Fruit fly (Drosophila melanogaster) whole organism, embryonic: ENCODE results near the gene Pdxk.
A peak's percentile ranks its signal among the peaks of the same experiment; 100 is the strongest.

ENCODE experiments used
- Atf6 ChIP-seq: fragments of 200-800 bp; sonication (Bioruptor generic); IDR thresholded peaks from 2 replicates; pipeline ENCODE4 v1.3.6; 2022; ENCODE audit warnings: missing biosample characterization, missing genetic modification characterization
- CG10543 ChIP-seq: fragments of 200-800 bp; sonication (Bioruptor generic); optimal IDR thresholded peaks from 3 replicates; lab custom pipeline; 2017; ENCODE audit warnings: missing biosample characterization, mild to moderate bottlenecking, missing genetic modification characterization, moderate library complexity
- CG10654 ChIP-seq: fragments of 200-800 bp; sonication (Bioruptor generic); optimal IDR thresholded peaks from 2 replicates; lab custom pipeline; 2016; ENCODE audit warnings: missing biosample characterization, missing genetic modification characterization
- CG11093 ChIP-seq: fragments of 200-800 bp; sonication (Bioruptor generic); IDR thresholded peaks from 3 replicates; pipeline ENCODE4 v1.3.6; 2022; ENCODE audit warnings: missing biosample characterization, missing genetic modification characterization
- CG11247 ChIP-seq: fragments of 200-800 bp; sonication (Bioruptor generic); IDR thresholded peaks from 2 replicates; pipeline ENCODE4 v1.3.6; 2022; ENCODE audit warnings: missing biosample characterization, missing genetic modification characterization
- CG11695 ChIP-seq: fragments of 200-800 bp; sonication (Bioruptor generic); IDR thresholded peaks from 3 replicates; pipeline ENCODE4 v1.3.6; 2022; ENCODE audit warnings: missing biosample characterization, missing genetic modification characterization
- CG15269 ChIP-seq: fragments of 200-800 bp; sonication (Bioruptor generic); optimal IDR thresholded peaks from 2 replicates; lab custom pipeline; 2018; ENCODE audit warnings: missing biosample characterization, mild to moderate bottlenecking, missing genetic modification characterization, moderate library complexity
- CG16815 ChIP-seq: fragments of 200-800 bp; sonication (Bioruptor generic); optimal IDR thresholded peaks from 3 replicates; lab custom pipeline; 2017; ENCODE audit warnings: missing biosample characterization, mild to moderate bottlenecking, missing genetic modification characterization
- CG18476 ChIP-seq: fragments of 200-800 bp; sonication (Bioruptor generic); optimal IDR thresholded peaks from 2 replicates; lab custom pipeline; 2016; ENCODE audit warnings: missing biosample characterization, mild to moderate bottlenecking, missing genetic modification characterization
- CG18599 ChIP-seq: fragments of 200-800 bp; sonication (Bioruptor generic); optimal IDR thresholded peaks from 3 replicates; lab custom pipeline; 2017; ENCODE audit warnings: missing biosample characterization, missing genetic modification characterization, mild to moderate bottlenecking, moderate library complexity, missing genetic modification reagents
- CG32532 ChIP-seq: fragments of 200-800 bp; sonication (Bioruptor generic); IDR thresholded peaks from 2 replicates; pipeline ENCODE4 v1.3.6; 2022; ENCODE audit warnings: missing biosample characterization, missing genetic modification characterization
- CG3726 ChIP-seq: fragments of 200-800 bp; sonication (Bioruptor generic); IDR thresholded peaks from 3 replicates; pipeline ENCODE4, ENCODE4 v1.3.6; 2022; ENCODE audit warnings: missing biosample characterization, missing genetic modification characterization
- CG4360 ChIP-seq: fragments of 200-800 bp; sonication (Bioruptor generic); IDR thresholded peaks from 2 replicates; pipeline ENCODE4 v1.3.6; 2022; ENCODE audit warnings: missing biosample characterization, missing genetic modification characterization
- CG4617 ChIP-seq: fragments of 200-800 bp; sonication (Bioruptor generic); optimal IDR thresholded peaks from 3 replicates; lab custom pipeline; 2016; ENCODE audit warnings: missing biosample characterization, missing genetic modification characterization, borderline replicate concordance
- CG6791 ChIP-seq: fragments of 200-800 bp; sonication (Bioruptor generic); IDR thresholded peaks from 3 replicates; pipeline ENCODE4 v1.3.6; 2022; ENCODE audit warnings: missing biosample characterization, missing genetic modification characterization; ENCODE audit not compliant: partially characterized antibody
- CG8281 ChIP-seq: fragments of 200-800 bp; sonication (Bioruptor generic); optimal IDR thresholded peaks from 2 replicates; lab custom pipeline; 2018; ENCODE audit warnings: missing biosample characterization, mild to moderate bottlenecking, missing genetic modification characterization, moderate library complexity
- CG8388 ChIP-seq: fragments of 200-800 bp; sonication (Bioruptor generic); optimal IDR thresholded peaks from 2 replicates; lab custom pipeline; 2019; ENCODE audit warnings: missing biosample characterization, mild to moderate bottlenecking, missing genetic modification characterization, moderate library complexity
- CG8478 ChIP-seq: fragments of >200 bp; optimal IDR thresholded peaks from 2 replicates; lab custom pipeline; 2018
- CG9932 ChIP-seq: fragments of 200-800 bp; sonication (Bioruptor generic); IDR thresholded peaks from 2 replicates; pipeline ENCODE4 v1.3.6; 2022; ENCODE audit warnings: missing biosample characterization, missing genetic modification characterization
- Fer2 ChIP-seq: fragments of 200-800 bp; sonication (Bioruptor generic); optimal IDR thresholded peaks from 2 replicates; lab custom pipeline; 2018; ENCODE audit warnings: missing biosample characterization, mild to moderate bottlenecking, missing genetic modification characterization, moderate library complexity
- Fer3 ChIP-seq: fragments of 200-800 bp; sonication (Bioruptor generic); optimal IDR thresholded peaks from 2 replicates; lab custom pipeline; 2018; ENCODE audit warnings: missing biosample characterization, mild to moderate bottlenecking, missing genetic modification characterization, moderate library complexity
- H15 ChIP-seq: fragments of 200-800 bp; sonication (Bioruptor generic); IDR thresholded peaks from 3 replicates; pipeline ENCODE4 v1.3.6; 2022; ENCODE audit warnings: missing biosample characterization, missing genetic modification characterization
- MBD-R2 ChIP-seq: fragments of 200-800 bp; sonication (Bioruptor generic); IDR thresholded peaks from 2 replicates; pipeline ENCODE4 v1.3.6; 2022; ENCODE audit warnings: missing biosample characterization, missing genetic modification characterization
- Mes4 ChIP-seq: fragments of 200-800 bp; sonication (Bioruptor generic); optimal IDR thresholded peaks from 2 replicates; lab custom pipeline; 2016; ENCODE audit warnings: missing biosample characterization, missing genetic modification characterization
- Myb ChIP-seq: fragments of 200-800 bp; sonication (Bioruptor generic); optimal IDR thresholded peaks from 2 replicates; lab custom pipeline; 2016; ENCODE audit warnings: missing biosample characterization, missing genetic modification characterization
- Nf-YA ChIP-seq: fragments of 200-800 bp; sonication (Bioruptor generic); IDR thresholded peaks from 2 replicates; pipeline ENCODE4 v1.3.6; 2022; ENCODE audit warnings: missing biosample characterization, missing genetic modification characterization
- Oaz ChIP-seq: fragments of 200-800 bp; sonication (Bioruptor generic); IDR thresholded peaks from 2 replicates; pipeline ENCODE4 v1.3.6; 2022; ENCODE audit warnings: missing biosample characterization, missing genetic modification characterization
- Sin3A ChIP-seq: fragments of >200 bp; optimal IDR thresholded peaks from 2 replicates; lab custom pipeline; 2018
- Sry-β ChIP-seq: fragments of 200-800 bp; sonication (Bioruptor generic); optimal IDR thresholded peaks from 2 replicates; lab custom pipeline; 2018; ENCODE audit warnings: missing biosample characterization, mild to moderate bottlenecking, missing genetic modification characterization, moderate library complexity
- Stat92E ChIP-seq, 3 experiments: fragments of >200 bp in 2 of 3; fragments of 200-800 bp in 1 of 3; sonication (Bioruptor generic) in 1 of 3; optimal IDR thresholded peaks; 2 replicates each; lab custom pipeline; 2017 to 2019; ENCODE audit warnings: missing biosample characterization in 3 of 3, missing genetic modification characterization in 3 of 3, mild to moderate bottlenecking in 1 of 3, moderate library complexity in 1 of 3
- YL-1 ChIP-seq: fragments of 200-800 bp; sonication (Bioruptor generic); optimal IDR thresholded peaks from 3 replicates; lab custom pipeline; 2017; ENCODE audit warnings: missing biosample characterization, mild to moderate bottlenecking, missing genetic modification characterization
- bigmax ChIP-seq: fragments of 200-800 bp; sonication (Bioruptor generic); optimal IDR thresholded peaks from 2 replicates; lab custom pipeline; 2018; ENCODE audit warnings: missing biosample characterization, mild to moderate bottlenecking, missing genetic modification characterization
- cad ChIP-seq: fragments of >200 bp; optimal IDR thresholded peaks from 2 replicates; lab custom pipeline; 2017; ENCODE audit warnings: missing biosample characterization, missing genetic modification characterization
- corto ChIP-seq: fragments of 200-800 bp; sonication (Bioruptor generic); optimal IDR thresholded peaks from 2 replicates; lab custom pipeline; 2016; ENCODE audit warnings: missing biosample characterization, mild to moderate bottlenecking, missing genetic modification characterization, moderate library complexity
- disco-r ChIP-seq: fragments of 200-800 bp; sonication (Bioruptor generic); optimal IDR thresholded peaks from 2 replicates; lab custom pipeline; 2016; ENCODE audit warnings: missing biosample characterization, missing genetic modification characterization
- fd102C ChIP-seq: fragments of 200-800 bp; sonication (Bioruptor generic); optimal IDR thresholded peaks from 2 replicates; lab custom pipeline; 2018; ENCODE audit warnings: missing biosample characterization, mild to moderate bottlenecking, missing genetic modification characterization, moderate library complexity
- gcm ChIP-seq: fragments of 200-800 bp; sonication (Bioruptor generic); optimal IDR thresholded peaks from 2 replicates; lab custom pipeline; 2019; ENCODE audit warnings: missing biosample characterization, mild to moderate bottlenecking, missing genetic modification characterization, moderate library complexity
- knrl ChIP-seq: fragments of 200-800 bp; sonication (Bioruptor generic); IDR thresholded peaks from 3 replicates; pipeline ENCODE4 v1.3.6; 2022; ENCODE audit warnings: missing biosample characterization, missing genetic modification characterization; ENCODE audit not compliant: partially characterized antibody
- pho ChIP-seq: fragments of 200-800 bp; sonication (Bioruptor generic); optimal IDR thresholded peaks from 2 replicates; lab custom pipeline; 2016; ENCODE audit warnings: missing biosample characterization, missing genetic modification characterization
- pros ChIP-seq: fragments of 200-800 bp; sonication (Bioruptor generic); optimal IDR thresholded peaks from 3 replicates; lab custom pipeline; 2019; ENCODE audit warnings: missing biosample characterization, mild to moderate bottlenecking, missing genetic modification characterization, moderate library complexity
- sc ChIP-seq, 3 experiments: fragments of >200 bp in 2 of 3; fragments of 200-800 bp in 1 of 3; sonication (Bioruptor generic) in 1 of 3; optimal IDR thresholded peaks; 2 replicates in 2 of 3; 3 replicates in 1 of 3; lab custom pipeline; 2017; ENCODE audit warnings: mild to moderate bottlenecking in 1 of 3, missing biosample characterization in 1 of 3, missing genetic modification characterization in 1 of 3, missing genetic modification reagents in 1 of 3
- scrt ChIP-seq: fragments of 200-800 bp; sonication (Bioruptor generic); optimal IDR thresholded peaks from 2 replicates; lab custom pipeline; 2018; ENCODE audit warnings: missing biosample characterization, mild to moderate bottlenecking, missing genetic modification characterization, moderate library complexity
- seq ChIP-seq: fragments of 200-800 bp; sonication (Bioruptor generic); IDR thresholded peaks from 2 replicates; pipeline ENCODE4 v1.3.6; 2022; ENCODE audit warnings: missing biosample characterization, missing genetic modification characterization
- slbo ChIP-seq: fragments of 200-800 bp; sonication (Bioruptor generic); IDR thresholded peaks from 2 replicates; pipeline ENCODE4 v1.3.6; 2022; ENCODE audit warnings: missing biosample characterization, missing genetic modification characterization
- sqz ChIP-seq: fragments of 200-800 bp; sonication (Bioruptor generic); optimal IDR thresholded peaks from 3 replicates; lab custom pipeline; 2018; ENCODE audit warnings: missing biosample characterization, mild to moderate bottlenecking, missing genetic modification characterization
- stwl ChIP-seq: fragments of 200-800 bp; sonication (Bioruptor generic); optimal IDR thresholded peaks from 3 replicates; lab custom pipeline; 2018; ENCODE audit warnings: missing biosample characterization, mild to moderate bottlenecking, missing genetic modification characterization, moderate library complexity
- vfl ChIP-seq: fragments of 200-800 bp; sonication (Bioruptor generic); optimal IDR thresholded peaks from 2 replicates; lab custom pipeline; 2016; ENCODE audit warnings: missing biosample characterization, missing genetic modification characterization
- wor ChIP-seq: fragments of 200-800 bp; sonication (Bioruptor generic); IDR thresholded peaks from 2 replicates; pipeline ENCODE4 v1.3.6; 2022; ENCODE audit warnings: missing biosample characterization, missing genetic modification characterization
- zen2 ChIP-seq: fragments of 200-800 bp; sonication (Bioruptor generic); IDR thresholded peaks from 3 replicates; pipeline ENCODE4 v1.3.6; 2022; ENCODE audit warnings: missing biosample characterization, missing genetic modification characterization; ENCODE audit not compliant: partially characterized antibody

Gene Pdxk

DNA sequence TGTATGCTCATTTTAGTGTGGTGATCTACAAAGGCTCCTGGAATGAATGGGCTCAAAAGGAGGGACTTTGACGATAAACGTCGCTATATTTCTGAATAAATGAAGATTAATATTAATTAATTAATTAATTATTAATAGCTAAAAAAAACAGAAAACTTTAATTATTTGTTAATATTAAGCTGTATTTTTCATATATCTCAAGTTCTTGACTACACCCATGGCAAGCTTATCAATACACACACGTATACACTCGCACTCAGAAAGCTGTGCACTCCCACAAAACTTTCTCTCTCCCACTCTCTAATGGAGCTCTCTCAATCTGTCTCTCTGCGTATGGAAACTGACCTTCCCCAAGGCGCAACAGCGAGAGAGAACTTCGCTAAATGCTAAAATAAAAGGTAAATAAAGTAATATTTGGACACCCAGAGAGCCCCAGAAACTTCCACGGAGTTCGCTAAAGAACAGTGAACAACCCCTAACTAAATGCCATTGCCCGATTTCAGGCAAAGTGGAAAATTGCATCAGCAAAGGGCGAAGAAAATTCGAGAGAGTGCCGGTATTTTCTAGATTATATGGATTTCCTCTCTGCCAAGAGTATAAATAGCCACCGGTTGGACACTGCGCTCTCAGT is 13.4 kb downstream of the Pdxk start (continued):
- TF ChIP-seq Fer3 (peak; percentile 70), vfl (no peak), Fer2 (no peak), CG4617 (no peak), seq (GFP tag; lab: Robert Waterston, UW) (peak; percentile 54), Myb (GFP tag; lab: Kevin White, UChicago) (no peak), CG11695 (GFP tag; lab: Robert Waterston, UW) (peak; percentile 89), disco-r (GFP tag; lab: Kevin White, UChicago) (no peak), corto (GFP tag; lab: Kevin White, UChicago) (peak; percentile 5), fd102C (no peak), H15 (GFP tag; lab: Robert Waterston, UW) (peak; percentile 62; the same call in 1 of the 3 replicates), CG16815 (no peak), scrt (GFP tag; lab: Kevin White, UChicago) (peak; percentile 94), CG18599 (GFP tag; lab: Kevin White, UChicago) (peak; percentile 86), Sry-β (GFP tag; lab: Kevin White, UChicago) (no peak), wor (GFP tag; lab: Robert Waterston, UW) (peak; percentile 46; the same call in 1 of the 2 replicates), stwl (tag; lab: Kevin White, UChicago) (no peak), Atf6 (GFP tag; lab: Robert Waterston, UW) (peak; percentile 62), Mes4 (GFP tag; lab: Kevin White, UChicago) (no peak), cad (GFP tag; lab: Kevin White, UChicago) (no peak), CG8388 (GFP tag; lab: Kevin White, UChicago) (peak; percentile 67), Stat92E (GFP tag; optimal IDR thresholded peaks at IDR 0.05; lab: Kevin White, UChicago) (peak in 1 of 3 experiments; percentile 36), CG8478 (lab: Kevin White, UChicago) (no peak), CG4360 (GFP tag; lab: Robert Waterston, UW) (0 out of 2 replicates have a peak, but pooled peaks have one; percentile 38), CG10543 (peak; percentile 49), knrl (GFP tag; lab: Robert Waterston, UW) (no peak), CG18476 (peak; percentile 60), slbo (peak; percentile 69), pho (GFP tag; lab: Kevin White, UChicago) (no peak), bigmax (GFP tag; lab: Kevin White, UChicago) (no peak), CG6791 (GFP tag; lab: Robert Waterston, UW) (no peak), CG32532 (peak; percentile 84), Oaz (GFP tag; lab: Robert Waterston, UW) (peak; percentile 55), CG10654 (peak; percentile 28), sc (optimal IDR thresholded peaks at IDR 0.05; lab: Kevin White, UChicago) (no peak), sc (GFP tag; optimal IDR thresholded peaks at IDR 0.05; lab: Kevin White, UChicago) (peak; percentile 55), CG8281 (tag; lab: Kevin White, UChicago) (peak; percentile 9), gcm (GFP tag; lab: Kevin White, UChicago) (peak; percentile 33), CG9932 (GFP tag; lab: Robert Waterston, UW) (peak; percentile 61), Sin3A (lab: Kevin White, UChicago) (no peak), CG11247 (GFP tag; lab: Robert Waterston, UW) (peak; percentile 58), YL-1 (GFP tag; lab: Kevin White, UChicago) (no peak), CG15269 (tag; lab: Kevin White, UChicago) (peak; percentile 72), pros (GFP tag; lab: Kevin White, UChicago) (no peak), MBD-R2 (GFP tag; lab: Robert Waterston, UW) (peak; percentile 44), sqz (no peak), Nf-YA (GFP tag; lab: Robert Waterston, UW) (peak; percentile 28; the same call in 1 of the 2 replicates), CG11093 (peak; percentile 53; the same call in 1 of the 3 replicates), CG3726 (GFP tag; lab: Robert Waterston, UW) (0 out of 3 replicates have a peak, but pooled peaks have one; percentile 40), zen2 (GFP tag; lab: Robert Waterston, UW) (peak; percentile 28; the same call in 1 of the 3 replicates)
